Fruit fly (Drosophila melanogaster): ENCODE measurements around the gene CtsB.

CtsB gene

DNA sequence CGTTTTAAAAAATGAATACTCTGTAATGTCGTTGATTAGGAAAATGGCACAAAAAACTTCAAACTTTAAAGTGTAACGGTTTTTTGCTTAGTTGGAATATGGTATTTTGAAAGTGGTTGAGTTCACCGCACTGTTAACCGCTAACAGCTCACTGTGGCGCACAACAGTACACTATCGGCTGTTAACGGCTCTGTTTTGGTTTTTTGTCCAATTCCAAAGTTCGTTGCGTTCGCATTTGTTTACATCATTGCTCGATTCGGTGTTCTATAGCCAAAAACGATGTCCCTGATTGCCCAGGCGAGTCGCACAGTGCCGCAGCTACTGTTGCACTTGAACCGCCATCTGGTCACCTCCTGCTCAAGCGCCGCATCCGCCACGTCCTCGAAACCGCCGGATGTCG lies 29.5 kb upstream of the CtsB start, which contains the start of gene CG11095 (continued):
- TF ChIP-seq btn (GFP tag; optimal IDR thresholded peaks at IDR 0.05) (no peak), CG9797 (GFP tag; optimal IDR thresholded peaks at IDR 0.05) (peak; percentile 7), Elba2 (GFP tag; optimal IDR thresholded peaks at IDR 0.05) (no peak), mirr (GFP tag; optimal IDR thresholded peaks at IDR 0.05) (no peak), sna (GFP tag; IDR thresholded peaks at IDR 0.05; ENCODE audit: partially characterized antibody) (0 out of 2 replicates have a peak, but pooled peaks have one; percentile 34), repo (GFP tag; optimal IDR thresholded peaks at IDR 0.05) (no peak), CG7357 (GFP tag; IDR thresholded peaks at IDR 0.05) (peak; percentile 80), pfk (GFP tag; optimal IDR thresholded peaks at IDR 0.05) (no peak), Neu2 (GFP tag; optimal IDR thresholded peaks at IDR 0.05; ENCODE audit: borderline replicate concordance) (no peak), knrl (GFP tag; IDR thresholded peaks at IDR 0.05; ENCODE audit: partially characterized antibody) (peak; percentile 51; the same call in 1 of the 3 replicates), CG7786 (GFP tag; optimal IDR thresholded peaks at IDR 0.05) (no peak), pho (GFP tag; optimal IDR thresholded peaks at IDR 0.05) (no peak), Fer3 (tag; optimal IDR thresholded peaks at IDR 0.05) (no peak), esg (GFP tag; conservative IDR thresholded peaks at IDR 0.05) (no peak), Med (GFP tag) (no peak), Dll (GFP tag; IDR thresholded peaks at IDR 0.05; ENCODE audit: partially characterized antibody) (peak; percentile 69), CG15601 (tag; optimal IDR thresholded peaks at IDR 0.05) (no peak), tll (GFP tag; optimal IDR thresholded peaks at IDR 0.05) (no peak), HHEX (GFP tag; optimal IDR thresholded peaks at IDR 0.05) (no peak), gsb (GFP tag; IDR thresholded peaks at IDR 0.05) (no peak), CG42726 (GFP tag; IDR thresholded peaks at IDR 0.05; ENCODE audit: partially characterized antibody) (no peak), CG2202 (tag; optimal IDR thresholded peaks at IDR 0.05) (no peak), CG12299 (tag; optimal IDR thresholded peaks at IDR 0.05) (no peak), bbx (GFP tag; IDR thresholded peaks at IDR 0.05; ENCODE audit: partially characterized antibody) (peak; percentile 35; the same call in 1 of the 2 replicates), CG4730 (GFP tag; IDR thresholded peaks at IDR 0.05) (no peak), Mrtf (GFP tag; IDR thresholded peaks at IDR 0.05) (no peak), hbn (GFP tag; IDR thresholded peaks at IDR 0.05; ENCODE audit: partially characterized antibody) (peak; percentile 43; the same call in 1 of the 2 replicates), ssp (GFP tag; IDR thresholded peaks at IDR 0.05) (peak; percentile 80), HLHmδ (GFP tag; optimal IDR thresholded peaks at IDR 0.05) (no peak), CG8290 (GFP tag; optimal IDR thresholded peaks at IDR 0.05) (no peak), CG8290 (tag; optimal IDR thresholded peaks at IDR 0.05) (no peak), Doc3 (GFP tag; IDR thresholded peaks at IDR 0.05; ENCODE audit: partially characterized antibody) (peak; percentile 26; the same call in 1 of the 3 replicates), tin (GFP tag; optimal IDR thresholded peaks at IDR 0.05) (no peak), tgo (GFP tag; IDR thresholded peaks at IDR 0.05) (no peak), dpn (GFP tag; optimal IDR thresholded peaks at IDR 0.05) (no peak), Dad (GFP tag; optimal IDR thresholded peaks at IDR 0.05) (no peak), E2f2 (GFP tag; IDR thresholded peaks at IDR 0.05) (0 out of 2 replicates have a peak, but pooled peaks have one; percentile 35), zen2 (GFP tag; IDR thresholded peaks at IDR 0.05; ENCODE audit: partially characterized antibody) (0 out of 3 replicates have a peak, but pooled peaks have one; percentile 13), CG17802 (tag; optimal IDR thresholded peaks at IDR 0.05) (peak; percentile 28), Dbx (GFP tag; IDR thresholded peaks at IDR 0.05) (no peak), Hey (tag; optimal IDR thresholded peaks at IDR 0.05) (no peak), CG17186 (GFP tag; optimal IDR thresholded peaks at IDR 0.05) (peak; percentile 99), phol (tag; optimal IDR thresholded peaks at IDR 0.05) (no peak), lola (GFP tag; optimal IDR thresholded peaks at IDR 0.05) (peak in 1 of 3 experiments; percentile 68), en (GFP tag; optimal IDR thresholded peaks at IDR 0.05) (no peak), luna (GFP tag; optimal IDR thresholded peaks at IDR 0.05) (no peak), Sry-δ (GFP tag; optimal IDR thresholded peaks at IDR 0.05) (peak; percentile 43), CG6854 (GFP tag; optimal IDR thresholded peaks at IDR 0.05) (no peak), eyg (GFP tag; optimal IDR thresholded peaks at IDR 0.05) (no peak), CG13123 (GFP tag; optimal IDR thresholded peaks at IDR 0.05) (no peak)
